Worm (Caenorhabditis elegans) whole organism, L3 larva: Measurements from ENCODE around the gene rpc-25.
A peak's percentile ranks its signal among the peaks of the same experiment; 100 is the strongest.

Source experiments
- ZK546.5 ChIP-seq: sonication (generic microtip); optimal IDR thresholded peaks from 2 replicates; lab custom pipeline; 2017; ENCODE audit warnings: missing biosample characterization, missing genetic modification characterization
- aly-2 ChIP-seq: fragments of 150-350 bp; optimal IDR thresholded peaks from 2 replicates; lab custom pipeline; 2014; ENCODE audit warnings: missing biosample characterization, missing genetic modification characterization
- ama-1 ChIP-seq: fragments of 150-350 bp; optimal IDR thresholded peaks from 2 replicates; lab custom pipeline; 2018
- ceh-28 ChIP-seq: fragments of 150-350 bp; optimal IDR thresholded peaks from 2 replicates; lab custom pipeline; 2014; ENCODE audit warnings: missing biosample characterization, missing genetic modification reagents, missing genetic modification characterization
- ceh-82 ChIP-seq: fragments of 150-350 bp; optimal IDR thresholded peaks from 2 replicates; lab custom pipeline; 2014; ENCODE audit warnings: missing biosample characterization, missing genetic modification characterization
- ceh-9 ChIP-seq: sonication (generic microtip); optimal IDR thresholded peaks from 2 replicates; lab custom pipeline; 2018; ENCODE audit warnings: missing biosample characterization, missing genetic modification characterization
- daf-12 ChIP-seq: fragments of 150-350 bp; optimal IDR thresholded peaks from 2 replicates; lab custom pipeline; 2014; ENCODE audit warnings: missing biosample characterization, missing genetic modification reagents, missing genetic modification characterization
- egl-27 ChIP-seq: sonication (generic microtip); optimal IDR thresholded peaks from 4 replicates; lab custom pipeline; 2017; ENCODE audit warnings: missing biosample characterization, missing genetic modification reagents, missing genetic modification characterization
- elt-1 ChIP-seq: fragments of 150-350 bp; optimal IDR thresholded peaks from 2 replicates; lab custom pipeline; 2014; ENCODE audit warnings: missing biosample characterization, missing genetic modification characterization
- elt-2 ChIP-seq: sonication (generic microtip); optimal IDR thresholded peaks from 2 replicates; lab custom pipeline; 2016; ENCODE audit warnings: missing genetic modification reagents, mild to moderate bottlenecking, missing genetic modification characterization, missing compliant biosample characterization
- elt-3 ChIP-seq, 3 experiments: fragments of 150-350 bp in 1 of 3; sonication (generic microtip) in 2 of 3; optimal IDR thresholded peaks; 2 replicates in 2 of 3; 4 replicates in 1 of 3; lab custom pipeline; 2014 to 2017; ENCODE audit warnings: missing biosample characterization in 3 of 3, missing genetic modification characterization in 3 of 3
- eor-1 ChIP-seq, 2 experiments: fragments of 150-350 bp; optimal IDR thresholded peaks; 2 replicates each; lab custom pipeline; 2014 to 2018; ENCODE audit warnings: missing biosample characterization in 2 of 2, missing genetic modification characterization in 2 of 2
- fkh-10 ChIP-seq: sonication (generic microtip); optimal IDR thresholded peaks from 2 replicates; lab custom pipeline; 2017; ENCODE audit warnings: missing biosample characterization, missing genetic modification reagents, missing genetic modification characterization
- fkh-2 ChIP-seq: fragments of 150-350 bp; optimal IDR thresholded peaks from 2 replicates; lab custom pipeline; 2014; ENCODE audit warnings: missing biosample characterization, missing genetic modification reagents, missing genetic modification characterization
- fos-1 ChIP-seq: fragments of 150-350 bp; optimal IDR thresholded peaks from 2 replicates; lab custom pipeline; 2014; ENCODE audit warnings: missing biosample characterization, missing genetic modification characterization
- hmg-11 ChIP-seq: sonication (generic microtip); optimal IDR thresholded peaks from 2 replicates; lab custom pipeline; 2016; ENCODE audit warnings: missing genetic modification characterization, missing compliant biosample characterization
- jun-1 ChIP-seq: fragments of 150-350 bp; optimal IDR thresholded peaks from 2 replicates; lab custom pipeline; 2014; ENCODE audit warnings: missing biosample characterization, missing genetic modification reagents, missing genetic modification characterization
- lin-15B ChIP-seq: fragments of 150-350 bp; optimal IDR thresholded peaks from 2 replicates; lab custom pipeline; 2014; ENCODE audit warnings: missing biosample characterization, missing genetic modification characterization
- lsy-12 ChIP-seq: sonication (generic microtip); optimal IDR thresholded peaks from 2 replicates; lab custom pipeline; 2016; ENCODE audit warnings: mild to moderate bottlenecking, missing genetic modification characterization, missing compliant biosample characterization
- mdl-1 ChIP-seq: fragments of 150-350 bp; optimal IDR thresholded peaks from 2 replicates; lab custom pipeline; 2014; ENCODE audit warnings: missing biosample characterization, missing genetic modification characterization
- mml-1 ChIP-seq: fragments of 150-350 bp; sonication (generic microtip); optimal IDR thresholded peaks from 3 replicates; lab custom pipeline; 2014; ENCODE audit warnings: missing biosample characterization, missing genetic modification characterization
- nfya-1 ChIP-seq: sonication (generic microtip); optimal IDR thresholded peaks from 2 replicates; lab custom pipeline; 2017; ENCODE audit warnings: missing genetic modification characterization, mild to moderate bottlenecking, missing compliant biosample characterization, antibody characterized with exemption, moderate library complexity; ENCODE audit not compliant: insufficient read depth
- nhr-11 ChIP-seq: fragments of 150-350 bp; optimal IDR thresholded peaks from 2 replicates; lab custom pipeline; 2014; ENCODE audit warnings: missing biosample characterization, missing genetic modification characterization
- nhr-12 ChIP-seq: fragments of 150-350 bp; optimal IDR thresholded peaks from 2 replicates; lab custom pipeline; 2014; ENCODE audit warnings: missing biosample characterization, missing genetic modification characterization
- nhr-23 ChIP-seq: fragments of 150-350 bp; optimal IDR thresholded peaks from 2 replicates; lab custom pipeline; 2014; ENCODE audit warnings: missing biosample characterization, missing genetic modification reagents, missing genetic modification characterization
- nhr-237 ChIP-seq: fragments of 150-350 bp; optimal IDR thresholded peaks from 2 replicates; lab custom pipeline; 2014; ENCODE audit warnings: missing biosample characterization, missing genetic modification characterization
- nhr-25 ChIP-seq: sonication (generic microtip); optimal IDR thresholded peaks from 2 replicates; lab custom pipeline; 2017; ENCODE audit warnings: missing biosample characterization, missing genetic modification characterization
- nhr-28 ChIP-seq: fragments of 150-350 bp; optimal IDR thresholded peaks from 2 replicates; lab custom pipeline; 2014; ENCODE audit warnings: missing biosample characterization, missing genetic modification characterization
- nhr-43 ChIP-seq: sonication (generic microtip); optimal IDR thresholded peaks from 2 replicates; lab custom pipeline; 2016; ENCODE audit warnings: mild to moderate bottlenecking, missing genetic modification characterization, missing compliant biosample characterization; ENCODE audit not compliant: poor library complexity, severe bottlenecking
- nhr-67 ChIP-seq: fragments of 150-350 bp; optimal IDR thresholded peaks from 2 replicates; lab custom pipeline; 2014; ENCODE audit warnings: missing biosample characterization, missing genetic modification characterization
- nhr-77 ChIP-seq: fragments of 150-350 bp; optimal IDR thresholded peaks from 2 replicates; lab custom pipeline; 2014; ENCODE audit warnings: missing biosample characterization, missing genetic modification characterization
- pha-4 ChIP-seq: fragments of 150-350 bp; optimal IDR thresholded peaks from 2 replicates; lab custom pipeline; 2014; ENCODE audit warnings: missing biosample characterization, missing genetic modification reagents, missing genetic modification characterization
- pqm-1 ChIP-seq: fragments of 150-350 bp; optimal IDR thresholded peaks from 2 replicates; lab custom pipeline; 2017; ENCODE audit warnings: missing biosample characterization, missing genetic modification characterization, inconsistent platforms
- sea-2 ChIP-seq: fragments of 150-350 bp; sonication (generic microtip); optimal IDR thresholded peaks from 4 replicates; lab custom pipeline; 2014; ENCODE audit warnings: missing biosample characterization, missing genetic modification reagents, missing genetic modification characterization
- skn-1 ChIP-seq: fragments of 150-350 bp; optimal IDR thresholded peaks from 2 replicates; lab custom pipeline; 2014; ENCODE audit warnings: missing biosample characterization, missing genetic modification characterization
- snpc-4 ChIP-seq: fragments of 150-350 bp; optimal IDR thresholded peaks from 2 replicates; lab custom pipeline; 2014; ENCODE audit warnings: missing biosample characterization, missing genetic modification characterization
- tbx-2 ChIP-seq: sonication (generic microtip); optimal IDR thresholded peaks from 2 replicates; lab custom pipeline; 2016; ENCODE audit warnings: mild to moderate bottlenecking, missing genetic modification characterization, missing compliant biosample characterization
- unc-39 ChIP-seq: sonication (generic microtip); optimal IDR thresholded peaks from 4 replicates; lab custom pipeline; 2017; ENCODE audit warnings: missing biosample characterization, missing genetic modification characterization
- unc-62 ChIP-seq: fragments of 150-350 bp; sonication (generic microtip); optimal IDR thresholded peaks from 4 replicates; lab custom pipeline; 2014; ENCODE audit warnings: missing biosample characterization, missing genetic modification reagents, missing genetic modification characterization
- zag-1 ChIP-seq: fragments of 150-350 bp; optimal IDR thresholded peaks from 2 replicates; lab custom pipeline; 2014; ENCODE audit warnings: missing biosample characterization, missing genetic modification characterization
- ztf-11 ChIP-seq: fragments of 150-350 bp; optimal IDR thresholded peaks from 2 replicates; lab custom pipeline; 2014; ENCODE audit warnings: missing biosample characterization, missing genetic modification characterization
- ztf-4 ChIP-seq: fragments of 150-350 bp; optimal IDR thresholded peaks from 2 replicates; lab custom pipeline; 2014; ENCODE audit warnings: missing biosample characterization, missing genetic modification characterization

rpc-25 gene

ce11 chrV:10203435-10204009, 2.9 kb downstream of the rpc-25 start, which contains the start of gene chpf-1:
chpf-1 (minus strand) TSS chrV:10203485.
- TF ChIP-seq mml-1 (tag; lab: Kevin White, UChicago): no peak
- TF ChIP-seq nfya-1: no peak
- TF ChIP-seq ama-1 (lab: Kevin White, UChicago): no peak
- no peak for TF ChIP-seq fkh-2 (tag; lab: Kevin White, UChicago)
- TF ChIP-seq nhr-237 (tag; lab: Kevin White, UChicago): no peak
- peak; percentile 77 for TF ChIP-seq elt-2 (tag; lab: Kevin White, UChicago)
- TF ChIP-seq unc-39: no peak
- TF ChIP-seq tbx-2 (tag; lab: Kevin White, UChicago): no peak
- no peak for TF ChIP-seq fos-1 (tag; lab: Kevin White, UChicago)
- TF ChIP-seq lsy-12: no peak
- no peak for TF ChIP-seq aly-2 (tag; lab: Kevin White, UChicago)
- TF ChIP-seq egl-27: no peak
- TF ChIP-seq elt-3 (tag; optimal IDR thresholded peaks at IDR 0.05; lab: Kevin White, UChicago): peak in 1 of 3 experiments; percentile 14
- no peak for TF ChIP-seq ztf-11
- TF ChIP-seq nhr-43: peak; percentile 34
- no peak for TF ChIP-seq mdl-1 (tag; lab: Kevin White, UChicago)
- TF ChIP-seq nhr-67 (tag; lab: Kevin White, UChicago): no peak
- TF ChIP-seq hmg-11: no peak
- TF ChIP-seq zag-1 (tag; lab: Kevin White, UChicago): no peak
- TF ChIP-seq nhr-28 (tag; lab: Kevin White, UChicago): no peak
- no peak for TF ChIP-seq ceh-9 (tag; lab: Kevin White, UChicago)
- no peak for TF ChIP-seq skn-1 (tag; lab: Kevin White, UChicago)
- peak; percentile 41 for TF ChIP-seq snpc-4
- no peak for TF ChIP-seq sea-2 (GFP tag; lab: Kevin White, UChicago)
- no peak for TF ChIP-seq nhr-77 (tag; lab: Kevin White, UChicago)
- peak; percentile 86 for TF ChIP-seq ceh-28 (tag; lab: Kevin White, UChicago)
- TF ChIP-seq nhr-25 (tag; lab: Kevin White, UChicago): no peak
- TF ChIP-seq nhr-11 (tag; lab: Kevin White, UChicago): no peak
- TF ChIP-seq eor-1 (tag; optimal IDR thresholded peaks at IDR 0.05; lab: Kevin White, UChicago): no peak
- TF ChIP-seq lin-15B (tag; lab: Kevin White, UChicago): no peak
- no peak for TF ChIP-seq ZK546.5
- peak; percentile 91 for TF ChIP-seq pqm-1
- TF ChIP-seq nhr-12 (tag; lab: Kevin White, UChicago): no peak
- no peak for TF ChIP-seq jun-1 (tag; lab: Kevin White, UChicago)
- TF ChIP-seq pha-4 (tag; lab: Kevin White, UChicago): no peak
- TF ChIP-seq unc-62 (GFP tag; lab: Kevin White, UChicago): no peak
- peak; percentile 42 for TF ChIP-seq nhr-23 (tag; lab: Kevin White, UChicago)

DNA sequence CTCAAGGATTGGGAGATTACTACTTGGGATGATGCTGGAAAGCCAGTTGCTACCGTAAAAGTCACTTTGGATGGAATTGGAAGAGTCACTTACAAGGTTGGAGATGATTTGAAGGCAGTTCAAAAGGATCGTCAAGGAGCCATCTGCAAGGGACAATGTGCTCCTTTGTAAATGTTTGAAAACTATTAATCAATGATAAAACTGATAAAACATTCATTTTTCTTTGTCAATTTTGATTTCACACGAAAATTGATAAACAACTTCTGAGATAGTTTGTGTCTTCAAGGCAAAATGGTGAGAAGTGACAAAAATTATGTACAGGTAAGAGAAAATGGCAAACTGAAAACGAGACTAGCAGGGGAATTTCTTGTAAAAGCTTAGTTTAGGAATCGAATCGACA, 4.1 kb downstream of the rpc-25 start:
- TF ChIP-seq elt-1 (tag; lab: Kevin White, UChicago) (no peak), fkh-10 (no peak), elt-2 (tag; lab: Kevin White, UChicago) (peak; percentile 4), unc-62 (GFP tag; lab: Kevin White, UChicago) (no peak), ztf-4 (tag; lab: Kevin White, UChicago) (no peak), ceh-28 (tag; lab: Kevin White, UChicago) (no peak), mml-1 (tag; lab: Kevin White, UChicago) (no peak), ceh-9 (tag; lab: Kevin White, UChicago) (no peak), ama-1 (lab: Kevin White, UChicago) (peak; percentile 18), ceh-82 (tag; lab: Kevin White, UChicago) (no peak), lin-15B (tag; lab: Kevin White, UChicago) (no peak), daf-12 (tag; lab: Kevin White, UChicago) (no peak)
